Fruit fly (Drosophila melanogaster) S2 (cell line): ENCODE data around the gene Nup154.

Source experiments
- CG8478 ChIP-seq: fragments of >200 bp; optimal IDR thresholded peaks from 2 replicates; lab custom pipeline; 2018
- CTCF ChIP-seq, 2 experiments: fragments of >200 bp; optimal IDR thresholded peaks; 2 replicates each; lab custom pipeline; 2018

Nup154 gene

dm6 chr2L:10989162-10989561, 15.5 kb upstream of the Nup154 start, which contains the start of gene TTLL4A:
TTLL4A (plus strand) TSS chr2L:10989401.
- TF ChIP-seq CG8478 (lab: Kevin White, UChicago) (no peak), CTCF (optimal IDR thresholded peaks at IDR 0.05; lab: Kevin White, UChicago) (peak; percentile 39 to 44)

- TF ChIP-seq CTCF (optimal IDR thresholded peaks at IDR 0.05; lab: Kevin White, UChicago), result no peak
- TF ChIP-seq CG8478 (lab: Kevin White, UChicago), result no peak
These were observed 3.1 kb upstream of the Nup154 start, which contains the start of the genes aub and lectin-33A for dm6 chr2L:11001376-11002122. aub (minus strand) TSS chr2L:11001476. lectin-33A (plus strand) TSS chr2L:11002072.

dm6 chr2L:11003925-11004673, 521 bp upstream of the Nup154 start, which contains the start of gene RpL9:
RpL9 (minus strand) TSS chr2L:11004189.
- peak in 1 of 2 experiments; percentile 38 for TF ChIP-seq CTCF (optimal IDR thresholded peaks at IDR 0.05; lab: Kevin White, UChicago)
- TF ChIP-seq CG8478 (lab: Kevin White, UChicago), result no peak

dm6 chr2L:11010999-11011398, 6.4 kb downstream of the Nup154 start, which contains the start of the genes Art8 and dUTPase:
Art8 (minus strand) TSS chr2L:11011086.
dUTPase (plus strand) TSS chr2L:11011312.
- no peak for TF ChIP-seq CG8478 (lab: Kevin White, UChicago)
- no peak for TF ChIP-seq CTCF (optimal IDR thresholded peaks at IDR 0.05; lab: Kevin White, UChicago)

dm6 chr2L:11014018-11014611, 9.5 kb downstream of the Nup154 start:
- TF ChIP-seq CG8478 (lab: Kevin White, UChicago) (no peak), CTCF (optimal IDR thresholded peaks at IDR 0.05; lab: Kevin White, UChicago) (no peak)

- TF ChIP-seq CG8478 (lab: Kevin White, UChicago) (no peak), CTCF (optimal IDR thresholded peaks at IDR 0.05; lab: Kevin White, UChicago) (no peak)
These were observed 10.1 kb downstream of the Nup154 start for dm6 chr2L:11014671-11015070.

- no peak for TF ChIP-seq CG8478 (lab: Kevin White, UChicago)
- no peak for TF ChIP-seq CTCF (optimal IDR thresholded peaks at IDR 0.05; lab: Kevin White, UChicago)
These were observed 10.7 kb downstream of the Nup154 start, which contains the start of gene Acp32CD for dm6 chr2L:11015320-11015719. Acp32CD (plus strand) TSS chr2L:11015620.

- no peak for TF ChIP-seq CTCF (optimal IDR thresholded peaks at IDR 0.05; lab: Kevin White, UChicago)
- TF ChIP-seq CG8478 (lab: Kevin White, UChicago), result no peak
These were observed 12.1 kb downstream of the Nup154 start, which contains the start of gene CG14913 for dm6 chr2L:11016695-11017094. CG14913 (plus strand) TSS chr2L:11016995.

- TF ChIP-seq CTCF (optimal IDR thresholded peaks at IDR 0.05; lab: Kevin White, UChicago) (no peak), CG8478 (lab: Kevin White, UChicago) (no peak)
These were observed 17.0 kb downstream of the Nup154 start for dm6 chr2L:11021606-11022005.

- TF ChIP-seq CTCF (optimal IDR thresholded peaks at IDR 0.05; lab: Kevin White, UChicago), result no peak
- TF ChIP-seq CG8478 (lab: Kevin White, UChicago), result no peak
These were observed 18.2 kb downstream of the Nup154 start for dm6 chr2L:11022804-11023203.

dm6 chr2L:11023875-11024274, 19.3 kb downstream of the Nup154 start:
- TF ChIP-seq CG8478 (lab: Kevin White, UChicago) (no peak), CTCF (optimal IDR thresholded peaks at IDR 0.05; lab: Kevin White, UChicago) (no peak)

- TF ChIP-seq CTCF (optimal IDR thresholded peaks at IDR 0.05; lab: Kevin White, UChicago) (no peak), CG8478 (lab: Kevin White, UChicago) (no peak)
These were observed 22.6 kb downstream of the Nup154 start for dm6 chr2L:11027213-11027612.

dm6 chr2L:11027825-11028496, 23.3 kb downstream of the Nup154 start:
- no peak for TF ChIP-seq CTCF (optimal IDR thresholded peaks at IDR 0.05; lab: Kevin White, UChicago)
- no peak for TF ChIP-seq CG8478 (lab: Kevin White, UChicago)
